Fruit fly (Drosophila melanogaster): ENCODE data around the gene CG15337.

Gene CG15337

DNA sequence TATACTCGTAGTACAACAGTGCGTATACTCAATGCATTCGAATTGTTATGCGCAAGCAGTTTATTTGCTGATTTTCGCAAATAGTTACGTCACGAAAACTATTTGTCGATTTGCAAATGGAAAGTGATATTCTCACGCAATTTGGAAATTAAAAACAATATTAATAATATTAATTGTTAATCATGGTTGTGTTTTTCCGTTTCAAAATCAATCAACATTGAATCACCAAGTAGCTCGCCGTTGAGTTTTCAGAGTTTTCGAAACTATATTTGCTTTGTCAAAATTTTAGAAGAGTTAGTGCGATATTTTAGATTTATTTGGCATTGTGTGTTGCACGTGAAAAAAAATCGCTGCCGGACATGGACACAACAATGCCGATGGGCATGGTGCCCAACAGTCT, at the start of gene CG15337:
Gene CG15337 (plus strand): TSS at position 301 of the 400 bp plus-strand sequence.
- TF ChIP-seq Hr96 (GFP tag; optimal IDR thresholded peaks at IDR 0.05) (no peak), CG7045 (GFP tag; optimal IDR thresholded peaks at IDR 0.05) (no peak), CG5204 (GFP tag; optimal IDR thresholded peaks at IDR 0.05) (no peak), CG1620 (GFP tag; optimal IDR thresholded peaks at IDR 0.05) (no peak), Clk (GFP tag; optimal IDR thresholded peaks at IDR 0.05) (no peak), CG11617 (GFP tag; optimal IDR thresholded peaks at IDR 0.05) (no peak)

dm6 chrX:8110984-8111383, 48.9 kb upstream of the CG15337 start:
- TF ChIP-seq tj (GFP tag; optimal IDR thresholded peaks at IDR 0.05) (peak; percentile 68), CG1620 (GFP tag; optimal IDR thresholded peaks at IDR 0.05) (no peak), Crg-1 (GFP tag; optimal IDR thresholded peaks at IDR 0.05) (no peak), ovo (GFP tag; optimal IDR thresholded peaks at IDR 0.05) (peak; percentile 10)

dm6 chrX:8112715-8113114, 47.1 kb upstream of the CG15337 start:
- TF ChIP-seq Crg-1 (GFP tag; optimal IDR thresholded peaks at IDR 0.05): no peak
- peak; percentile 53 for TF ChIP-seq tj (GFP tag; optimal IDR thresholded peaks at IDR 0.05)
- peak; percentile 16 for TF ChIP-seq Mnt (GFP tag; optimal IDR thresholded peaks at IDR 0.05)
- peak; percentile 64 for TF ChIP-seq CG11617 (GFP tag; optimal IDR thresholded peaks at IDR 0.05)
- TF ChIP-seq CG7045 (GFP tag; optimal IDR thresholded peaks at IDR 0.05): peak; percentile 15
- TF ChIP-seq CG5204 (GFP tag; optimal IDR thresholded peaks at IDR 0.05): peak; percentile 34
- TF ChIP-seq CG7101 (tag; optimal IDR thresholded peaks at IDR 0.05): peak; percentile 45
- TF ChIP-seq bab1 (GFP tag; optimal IDR thresholded peaks at IDR 0.05): no peak
- no peak for TF ChIP-seq cic (GFP tag; optimal IDR thresholded peaks at IDR 0.05)

dm6 chrX:8113386-8114279, 46.2 kb upstream of the CG15337 start:
- TF ChIP-seq CG7101 (tag; optimal IDR thresholded peaks at IDR 0.05): peak; percentile 88
- TF ChIP-seq CG5204 (GFP tag; optimal IDR thresholded peaks at IDR 0.05): peak; percentile 68
- TF ChIP-seq CG12768 (GFP tag; optimal IDR thresholded peaks at IDR 0.05): peak; percentile 33
- TF ChIP-seq Mnt (GFP tag; optimal IDR thresholded peaks at IDR 0.05): peak; percentile 23
- TF ChIP-seq bab1 (GFP tag; optimal IDR thresholded peaks at IDR 0.05): peak; percentile 51
- TF ChIP-seq cic (GFP tag; optimal IDR thresholded peaks at IDR 0.05): no peak
- peak; percentile 15 for TF ChIP-seq Clk (GFP tag; optimal IDR thresholded peaks at IDR 0.05)
- no peak for TF ChIP-seq CG11617 (GFP tag; optimal IDR thresholded peaks at IDR 0.05)
- TF ChIP-seq tj (GFP tag; optimal IDR thresholded peaks at IDR 0.05): no peak
- TF ChIP-seq toe (GFP tag; optimal IDR thresholded peaks at IDR 0.05): peak; percentile 28
- TF ChIP-seq Crg-1 (GFP tag; optimal IDR thresholded peaks at IDR 0.05): peak; percentile 27
- TF ChIP-seq ovo (GFP tag; optimal IDR thresholded peaks at IDR 0.05): no peak
- peak; percentile 78 for TF ChIP-seq CG33017 (tag; optimal IDR thresholded peaks at IDR 0.05)
- TF ChIP-seq CG1620 (GFP tag; optimal IDR thresholded peaks at IDR 0.05): peak; percentile 11
- peak; percentile 59 for TF ChIP-seq Hr96 (GFP tag; optimal IDR thresholded peaks at IDR 0.05)
- TF ChIP-seq kay (GFP tag; ENCODE audit: borderline replicate concordance): peak; percentile 92
- peak; percentile 93 to 96 for TF ChIP-seq cnc (optimal IDR thresholded peaks at IDR 0.05)
- TF ChIP-seq pad (GFP tag; optimal IDR thresholded peaks at IDR 0.05): no peak
- TF ChIP-seq CG7045 (GFP tag; optimal IDR thresholded peaks at IDR 0.05): peak; percentile 63
- peak; percentile 67 for TF ChIP-seq CG14711 (tag; optimal IDR thresholded peaks at IDR 0.05)

DNA sequence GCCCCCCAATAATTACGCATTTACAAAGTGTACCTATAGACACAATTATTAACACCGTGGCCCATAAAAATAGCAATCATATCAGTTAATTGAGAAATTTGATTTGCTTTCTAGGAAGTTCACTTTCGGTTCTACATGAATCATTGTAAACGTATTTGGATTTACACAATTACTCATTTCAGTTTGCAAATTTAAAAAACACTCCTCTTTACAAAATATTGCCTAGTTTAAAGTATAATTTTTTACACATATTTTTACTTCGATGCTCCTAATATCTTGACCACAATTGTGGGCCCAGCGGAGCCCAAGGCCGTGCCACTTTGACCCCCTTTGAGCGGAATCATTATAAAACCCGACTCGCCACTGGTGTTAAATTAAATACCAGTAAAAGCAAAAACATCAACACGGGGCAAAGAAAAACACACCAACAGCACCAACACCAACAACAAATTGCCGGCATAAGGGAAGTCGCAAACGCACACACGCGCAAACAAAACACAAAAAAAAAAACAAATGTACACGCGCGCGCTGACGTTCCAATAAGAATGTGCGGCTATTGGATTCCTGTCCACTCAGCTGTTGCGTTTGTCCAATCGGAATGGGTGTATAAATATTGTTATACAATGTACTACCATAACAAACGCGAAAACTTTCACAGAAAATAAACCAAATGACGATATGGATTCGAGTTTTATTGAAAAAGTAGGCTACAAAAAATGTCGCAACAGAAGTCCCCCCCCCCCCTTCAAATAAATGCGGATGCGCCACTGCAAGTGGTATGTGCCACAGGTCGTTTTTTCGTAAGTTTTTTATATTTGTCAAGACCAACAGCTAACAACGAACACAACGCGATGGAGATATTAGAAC, 45.1 kb upstream of the CG15337 start:
- TF ChIP-seq Hr96 (GFP tag; optimal IDR thresholded peaks at IDR 0.05) (no peak), toe (GFP tag; optimal IDR thresholded peaks at IDR 0.05) (peak; percentile 45), CG12768 (GFP tag; optimal IDR thresholded peaks at IDR 0.05) (peak; percentile 62), kay (GFP tag; ENCODE audit: borderline replicate concordance) (no peak), bab1 (GFP tag; optimal IDR thresholded peaks at IDR 0.05) (peak; percentile 57), tj (GFP tag; optimal IDR thresholded peaks at IDR 0.05) (peak; percentile 73), Mnt (GFP tag; optimal IDR thresholded peaks at IDR 0.05) (peak; percentile 46), CG33017 (tag; optimal IDR thresholded peaks at IDR 0.05) (peak; percentile 62), CG7101 (tag; optimal IDR thresholded peaks at IDR 0.05) (peak; percentile 80), ovo (GFP tag; optimal IDR thresholded peaks at IDR 0.05) (peak; percentile 1), CG5204 (GFP tag; optimal IDR thresholded peaks at IDR 0.05) (peak; percentile 70), CG11617 (GFP tag; optimal IDR thresholded peaks at IDR 0.05) (peak; percentile 64), Clk (GFP tag; optimal IDR thresholded peaks at IDR 0.05) (peak; percentile 25), CG14711 (tag; optimal IDR thresholded peaks at IDR 0.05) (peak; percentile 62), Crg-1 (GFP tag; optimal IDR thresholded peaks at IDR 0.05) (no peak), CG1620 (GFP tag; optimal IDR thresholded peaks at IDR 0.05) (peak; percentile 21), pad (GFP tag; optimal IDR thresholded peaks at IDR 0.05) (peak; percentile 20), cnc (optimal IDR thresholded peaks at IDR 0.05) (no peak), CG7045 (GFP tag; optimal IDR thresholded peaks at IDR 0.05) (peak; percentile 60), cic (GFP tag; optimal IDR thresholded peaks at IDR 0.05) (no peak)

DNA sequence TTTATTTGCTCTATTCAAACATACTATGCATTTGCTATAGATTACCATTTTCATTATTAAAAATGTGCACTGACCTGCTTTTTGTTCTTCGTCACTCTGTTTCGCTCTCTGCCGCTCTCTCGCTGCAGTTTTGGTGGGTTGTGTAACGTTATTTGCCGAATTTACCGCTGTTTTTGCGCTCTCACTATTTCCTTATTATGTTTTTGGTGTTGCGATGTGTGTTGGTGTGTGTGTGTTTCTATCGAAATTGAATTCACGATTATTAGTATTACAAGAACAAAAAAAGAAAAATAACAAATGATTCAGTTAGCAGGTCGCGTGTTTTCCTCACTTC, 44.5 kb upstream of the CG15337 start:
- no peak for TF ChIP-seq CG11617 (GFP tag; optimal IDR thresholded peaks at IDR 0.05)
- peak; percentile 37 for TF ChIP-seq pad (GFP tag; optimal IDR thresholded peaks at IDR 0.05)
- TF ChIP-seq ovo (GFP tag; optimal IDR thresholded peaks at IDR 0.05): peak; percentile 2
